Worm (Caenorhabditis elegans) whole organism, L3 larva: ENCODE measurements around the gene fbxb-1.

Experiments used
- R02D3.7 ChIP-seq: fragments of 150-350 bp; optimal IDR thresholded peaks from 2 replicates; lab custom pipeline; 2014; ENCODE audit warnings: missing biosample characterization, missing genetic modification characterization
- egl-27 ChIP-seq: sonication (generic microtip); optimal IDR thresholded peaks from 4 replicates; lab custom pipeline; 2017; ENCODE audit warnings: missing biosample characterization, missing genetic modification reagents, missing genetic modification characterization
- elt-1 ChIP-seq: fragments of 150-350 bp; optimal IDR thresholded peaks from 2 replicates; lab custom pipeline; 2014; ENCODE audit warnings: missing biosample characterization, missing genetic modification characterization
- fkh-10 ChIP-seq: sonication (generic microtip); optimal IDR thresholded peaks from 2 replicates; lab custom pipeline; 2017; ENCODE audit warnings: missing biosample characterization, missing genetic modification reagents, missing genetic modification characterization
- nfya-1 ChIP-seq: sonication (generic microtip); optimal IDR thresholded peaks from 2 replicates; lab custom pipeline; 2017; ENCODE audit warnings: missing genetic modification characterization, mild to moderate bottlenecking, missing compliant biosample characterization, antibody characterized with exemption, moderate library complexity; ENCODE audit not compliant: insufficient read depth
- skn-1 ChIP-seq: fragments of 150-350 bp; optimal IDR thresholded peaks from 2 replicates; lab custom pipeline; 2014; ENCODE audit warnings: missing biosample characterization, missing genetic modification characterization
- unc-62 ChIP-seq: fragments of 150-350 bp; sonication (generic microtip); optimal IDR thresholded peaks from 4 replicates; lab custom pipeline; 2014; ENCODE audit warnings: missing biosample characterization, missing genetic modification reagents, missing genetic modification characterization
- zag-1 ChIP-seq: fragments of 150-350 bp; optimal IDR thresholded peaks from 2 replicates; lab custom pipeline; 2014; ENCODE audit warnings: missing biosample characterization, missing genetic modification characterization

DNA sequence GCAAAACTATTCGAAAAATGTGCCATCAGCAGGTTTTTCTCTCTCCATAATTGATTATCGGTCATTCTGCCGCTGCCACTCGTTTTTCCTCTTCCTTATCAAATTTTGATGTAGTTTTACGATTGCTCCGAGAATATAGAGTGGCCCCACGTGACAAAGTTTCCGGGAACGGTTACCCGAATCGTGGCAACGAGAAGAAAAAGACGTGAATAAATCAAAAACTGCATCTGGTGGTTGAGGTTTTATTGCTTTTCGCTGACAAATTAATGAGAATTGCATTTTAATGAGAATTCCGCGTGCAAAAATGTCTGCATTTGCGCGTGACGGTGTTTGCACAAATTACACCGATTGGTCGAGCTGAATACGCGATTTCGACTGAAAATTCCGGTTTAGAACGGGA lies 34.7 kb upstream of the fbxb-1 start:
- TF ChIP-seq nfya-1 (peak; percentile 11), skn-1 (tag; lab: Kevin White, UChicago) (no peak), fkh-10 (GFP tag; lab: Kevin White, UChicago) (no peak), unc-62 (GFP tag; lab: Kevin White, UChicago) (no peak), zag-1 (no peak), egl-27 (tag; lab: Kevin White, UChicago) (no peak), R02D3.7 (tag; lab: Kevin White, UChicago) (no peak), elt-1 (no peak)
